Worm (Caenorhabditis elegans): ENCODE measurements around the gene clec-140.

- TF ChIP-seq pha-4 (tag; optimal IDR thresholded peaks at IDR 0.05) (no peak), sea-2 (GFP tag; optimal IDR thresholded peaks at IDR 0.05) (no peak), nhr-25 (tag; optimal IDR thresholded peaks at IDR 0.05) (no peak)
These were observed 5.1 kb downstream of the clec-140 start, which contains the start of gene T05A7.1 for ce11 chrII:4677916-4678315.
